Worm (Caenorhabditis elegans) whole organism, early embryonic: ENCODE data around the gene gphr-2.

ENCODE experiments used
- aly-1 ChIP-seq: sonication (generic microtip); optimal IDR thresholded peaks from 2 replicates; lab custom pipeline; 2016; ENCODE audit warnings: missing genetic modification characterization, missing compliant biosample characterization
- ama-1 ChIP-seq: fragments of 150-350 bp; optimal IDR thresholded peaks from 2 replicates; lab custom pipeline; 2014
- hnd-1 ChIP-seq: sonication (generic microtip); optimal IDR thresholded peaks from 2 replicates; lab custom pipeline; 2016; ENCODE audit warnings: missing genetic modification characterization, missing compliant biosample characterization
- pes-1 ChIP-seq: fragments of 200-800 bp; sonication (Bioruptor generic); IDR thresholded peaks from 2 replicates; pipeline ENCODE4 v1.3.6; 2022; ENCODE audit warnings: missing genetic modification reagents, missing genetic modification characterization, missing compliant biosample characterization
- scrt-1 ChIP-seq: fragments of 200-800 bp; sonication (Bioruptor generic); IDR thresholded peaks from 2 replicates; pipeline ENCODE4 v1.3.6; 2022; ENCODE audit warnings: missing genetic modification characterization, missing compliant biosample characterization
- sea-1 ChIP-seq: fragments of 200-800 bp; sonication (Bioruptor generic); conservative IDR thresholded peaks from 2 replicates; pipeline ENCODE4 v1.3.6; 2022; ENCODE audit warnings: missing genetic modification characterization, missing compliant biosample characterization
- tbx-11 ChIP-seq: fragments of 200-800 bp; sonication (Bioruptor generic); IDR thresholded peaks from 2 replicates; pipeline ENCODE4 v1.3.6; 2022; ENCODE audit warnings: missing genetic modification characterization, missing compliant biosample characterization
- tra-4 ChIP-seq: sonication (generic microtip); optimal IDR thresholded peaks from 2 replicates; lab custom pipeline; 2017; ENCODE audit warnings: missing genetic modification characterization, missing compliant biosample characterization

DNA sequence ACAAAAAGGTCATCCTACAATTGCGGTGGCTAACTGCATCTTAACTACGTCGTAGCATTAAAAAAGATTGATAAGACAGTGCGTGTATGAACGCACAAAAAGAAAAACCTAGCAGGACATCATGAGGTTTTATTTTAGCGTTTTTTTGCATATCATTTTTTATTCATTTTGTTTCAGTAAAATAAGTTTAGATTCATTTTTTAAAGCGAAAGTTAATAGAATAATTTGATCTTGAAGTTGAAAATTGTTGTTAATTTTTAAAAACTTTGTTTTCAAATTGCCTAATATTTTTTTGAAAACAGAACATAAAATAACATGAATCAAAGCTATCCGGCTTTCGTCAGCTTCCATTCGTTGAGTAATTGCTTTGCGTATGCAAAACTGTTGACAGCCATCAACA lies 6.1 kb upstream of the gphr-2 start, which contains the start of gene prx-1:
- TF ChIP-seq scrt-1 (GFP tag; lab: Robert Waterston, UW): no peak
- TF ChIP-seq ama-1 (lab: Kevin White, UChicago): no peak
- no peak for TF ChIP-seq pes-1
- TF ChIP-seq tbx-11 (GFP tag; lab: Robert Waterston, UW): no peak
- no peak for TF ChIP-seq hnd-1
- no peak for TF ChIP-seq sea-1 (GFP tag; lab: Robert Waterston, UW)
- no peak for TF ChIP-seq aly-1 (tag; lab: Kevin White, UChicago)
- TF ChIP-seq tra-4 (tag; lab: Kevin White, UChicago): no peak
